Worm (Caenorhabditis elegans): Measurements from ENCODE around the gene mutd-1.
A peak's percentile ranks its signal among the peaks of the same experiment; 100 is the strongest.

The mutd-1 gene

ce11 chrIV:7156356-7156755 is 22.5 kb upstream of the mutd-1 start, which contains the start of gene maph-9 (continued):
- TF ChIP-seq efl-1 (GFP tag; optimal IDR thresholded peaks at IDR 0.05) (no peak), snpc-3.4 (tag; optimal IDR thresholded peaks at IDR 0.05) (no peak)

- no peak for TF ChIP-seq ztf-3 (GFP tag; optimal IDR thresholded peaks at IDR 0.05)
- TF ChIP-seq ztf-25 (GFP tag; IDR thresholded peaks at IDR 0.05): no peak
- no peak for TF ChIP-seq snpc-1.3 (tag; optimal IDR thresholded peaks at IDR 0.05; ENCODE audit: insufficient read depth)
- TF ChIP-seq F10E7.11 (tag; optimal IDR thresholded peaks at IDR 0.05): no peak
- no peak for TF ChIP-seq pbrm-1 (GFP tag; IDR thresholded peaks at IDR 0.05)
- no peak for TF ChIP-seq ztf-28 (GFP tag; IDR thresholded peaks at IDR 0.05)
- TF ChIP-seq madf-6 (GFP tag; IDR thresholded peaks at IDR 0.05): no peak
- TF ChIP-seq F33H1.4 (GFP tag; IDR thresholded peaks at IDR 0.05): no peak
- no peak for TF ChIP-seq egl-18 (GFP tag; IDR thresholded peaks at IDR 0.05)
- no peak for TF ChIP-seq ztf-22 (GFP tag; optimal IDR thresholded peaks at IDR 0.05)
Measured at ce11 chrIV:7154356-7154755, 20.5 kb upstream of the mutd-1 start, which contains the start of gene C34D4.2. C34D4.2 (plus strand) TSS chrIV:7154656.

DNA sequence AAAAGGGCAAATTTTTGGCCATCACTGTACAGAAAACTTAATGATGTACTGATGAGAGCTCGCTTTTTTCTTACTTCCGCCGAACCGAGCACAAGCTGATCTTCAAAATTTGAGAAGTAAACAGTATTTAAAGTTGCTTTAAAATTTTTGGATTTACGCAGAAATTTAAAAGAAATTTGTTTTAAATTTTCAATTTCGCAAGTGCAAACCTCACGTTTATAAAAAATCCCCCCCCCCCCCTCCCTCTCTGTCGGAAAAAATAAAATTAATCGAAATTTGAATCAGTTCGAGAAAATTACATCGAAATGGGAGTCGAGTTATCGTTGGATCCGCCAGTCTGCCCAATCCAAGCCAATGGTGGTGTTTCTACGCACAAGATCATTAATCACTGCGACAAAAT is 19.5 kb upstream of the mutd-1 start, which contains the start of gene C34D4.3:
Gene C34D4.3, plus strand, starts transcription at position 301 of the 400 bp plus-strand sequence.
- TF ChIP-seq mel-28 (tag; optimal IDR thresholded peaks at IDR 0.05; ENCODE audit: borderline replicate concordance): no peak
- no peak for TF ChIP-seq ceh-40 (GFP tag; IDR thresholded peaks at IDR 0.05)
- no peak for TF ChIP-seq F52B5.7 (tag; optimal IDR thresholded peaks at IDR 0.05)
- no peak for TF ChIP-seq aptf-3 (GFP tag; IDR thresholded peaks at IDR 0.05)
- no peak for TF ChIP-seq dpl-1 (GFP tag; optimal IDR thresholded peaks at IDR 0.05)
- no peak for TF ChIP-seq tlf-1 (GFP tag; optimal IDR thresholded peaks at IDR 0.05)
- TF ChIP-seq zfh-2 (GFP tag; conservative IDR thresholded peaks at IDR 0.05): no peak
- no peak for TF ChIP-seq F22D6.2 (tag; optimal IDR thresholded peaks at IDR 0.05)
- no peak for TF ChIP-seq snpc-3.4 (tag; optimal IDR thresholded peaks at IDR 0.05)

- TF ChIP-seq attf-5 (GFP tag; optimal IDR thresholded peaks at IDR 0.05): no peak
- TF ChIP-seq dox-1 (GFP tag; IDR thresholded peaks at IDR 0.05): no peak
- TF ChIP-seq rec-8 (tag; optimal IDR thresholded peaks at IDR 0.05): no peak
- no peak for TF ChIP-seq let-607 (tag; optimal IDR thresholded peaks at IDR 0.05)
- TF ChIP-seq Y53G8AR.9 (GFP tag; conservative IDR thresholded peaks at IDR 0.05): no peak
- no peak for TF ChIP-seq tbp1 (GFP tag; optimal IDR thresholded peaks at IDR 0.05)
- TF ChIP-seq nhr-80 (tag; optimal IDR thresholded peaks at IDR 0.05): no peak
- TF ChIP-seq aptf-3 (GFP tag; IDR thresholded peaks at IDR 0.05): no peak
Measured at ce11 chrIV:7152409-7152808, 18.5 kb upstream of the mutd-1 start, which contains the start of gene col-113. col-113 (minus strand) TSS chrIV:7152509.

DNA sequence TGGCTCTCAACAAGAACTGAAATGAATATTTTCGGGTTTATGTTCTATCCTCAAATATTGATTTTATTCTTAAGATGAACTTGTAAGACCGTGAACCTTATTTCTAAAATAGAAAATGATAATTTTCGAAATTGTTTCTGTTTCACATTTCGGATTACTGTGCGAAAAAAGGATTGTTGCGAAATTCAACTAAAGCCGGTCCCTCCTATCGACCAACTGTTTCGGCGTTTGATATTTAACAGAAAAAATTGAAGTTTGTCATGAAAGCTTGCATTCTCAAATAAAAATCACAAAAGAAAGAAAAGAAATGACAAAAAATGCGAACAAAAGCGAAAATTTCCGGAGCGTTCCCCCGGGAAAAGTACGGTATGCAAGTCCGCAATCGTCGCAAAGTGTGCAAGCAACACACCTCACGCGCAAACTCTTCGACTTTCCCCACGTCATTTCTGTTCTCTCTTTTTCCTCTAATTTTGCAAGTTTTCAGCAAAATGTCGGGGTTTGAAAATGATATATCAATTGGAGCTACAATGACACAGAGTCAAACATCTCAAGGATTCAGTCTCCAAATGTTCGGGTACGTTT is 15.2 kb upstream of the mutd-1 start, which contains the start of gene C34D4.4:
Gene C34D4.4, plus strand, starts transcription at position 342 of the 582 bp plus-strand sequence.
- peak; percentile 54 for TF ChIP-seq K12H6.12 (tag; optimal IDR thresholded peaks at IDR 0.05)
- 0 out of 2 replicates have a peak, but pooled peaks have one; percentile 21 for TF ChIP-seq pbrm-1 (GFP tag; IDR thresholded peaks at IDR 0.05)
- 0 out of 2 replicates have a peak, but pooled peaks have one; percentile 9 for TF ChIP-seq mcd-1 (GFP tag; IDR thresholded peaks at IDR 0.05)
- no peak for TF ChIP-seq dpff-1 (tag; optimal IDR thresholded peaks at IDR 0.05)
- peak; percentile 93 for TF ChIP-seq aptf-2 (GFP tag; conservative IDR thresholded peaks at IDR 0.05)
- TF ChIP-seq F52B5.7 (tag; optimal IDR thresholded peaks at IDR 0.05): no peak
- TF ChIP-seq hmg-1.2 (GFP tag; IDR thresholded peaks at IDR 0.05): peak; percentile 14; the same call in 1 of the 2 replicates
- peak; percentile 27 for TF ChIP-seq lin-54 (GFP tag; optimal IDR thresholded peaks at IDR 0.05)
- TF ChIP-seq nhr-179 (tag; optimal IDR thresholded peaks at IDR 0.05): no peak
- TF ChIP-seq bed-2 (GFP tag; IDR thresholded peaks at IDR 0.05): no peak
- TF ChIP-seq ccch-3 (GFP tag; optimal IDR thresholded peaks at IDR 0.05): no peak
- TF ChIP-seq snpc-4 (GFP tag; optimal IDR thresholded peaks at IDR 0.05): no peak
- peak in 2 of 4 experiments; percentile 42 to 54 for TF ChIP-seq snpc-4 (tag; optimal IDR thresholded peaks at IDR 0.05)
- TF ChIP-seq madf-6 (GFP tag; IDR thresholded peaks at IDR 0.05): peak; percentile 43; the same call in 1 of the 2 replicates
- peak; percentile 21 for TF ChIP-seq dpl-1 (GFP tag; optimal IDR thresholded peaks at IDR 0.05)
- TF ChIP-seq cebp-1 (GFP tag; IDR thresholded peaks at IDR 0.05): peak; percentile 60; the same call in 1 of the 2 replicates
- peak; percentile 94 for TF ChIP-seq cebp-1 (tag; optimal IDR thresholded peaks at IDR 0.05)
- peak; percentile 36; the same call in 1 of the 2 replicates for TF ChIP-seq F33H1.4 (GFP tag; IDR thresholded peaks at IDR 0.05)
- TF ChIP-seq efl-1 (GFP tag; optimal IDR thresholded peaks at IDR 0.05): peak; percentile 58
